Fruit fly (Drosophila melanogaster) whole organism, adult: Measurements from ENCODE around the gene Arr2.

ENCODE experiments used
- CG11617 ChIP-seq: fragments of 200-800 bp; sonication (Bioruptor generic); optimal IDR thresholded peaks from 2 replicates; lab custom pipeline; 2017; ENCODE audit warnings: mild to moderate bottlenecking, missing biosample characterization, missing genetic modification reagents, missing genetic modification characterization
- CG12768 ChIP-seq: fragments of 200-800 bp; sonication (Bioruptor generic); optimal IDR thresholded peaks from 2 replicates; lab custom pipeline; 2017; ENCODE audit warnings: missing biosample characterization, missing genetic modification characterization, mild to moderate bottlenecking, moderate library complexity, missing genetic modification reagents
- CG14711 ChIP-seq: fragments of 200-800 bp; sonication (Bioruptor generic); optimal IDR thresholded peaks from 2 replicates; lab custom pipeline; 2018; ENCODE audit warnings: missing biosample characterization, mild to moderate bottlenecking, missing genetic modification characterization, moderate library complexity
- CG1620 ChIP-seq: fragments of 200-800 bp; sonication (Bioruptor generic); optimal IDR thresholded peaks from 2 replicates; lab custom pipeline; 2016; ENCODE audit warnings: missing biosample characterization, missing genetic modification characterization
- CG33017 ChIP-seq: fragments of 200-800 bp; sonication (Bioruptor generic); optimal IDR thresholded peaks from 2 replicates; lab custom pipeline; 2018; ENCODE audit warnings: missing biosample characterization, mild to moderate bottlenecking, missing genetic modification characterization, moderate library complexity
- CG5204 ChIP-seq: fragments of 200-800 bp; sonication (Bioruptor generic); optimal IDR thresholded peaks from 2 replicates; lab custom pipeline; 2016; ENCODE audit warnings: missing biosample characterization, missing genetic modification characterization
- CG7045 ChIP-seq: fragments of 200-800 bp; sonication (Bioruptor generic); optimal IDR thresholded peaks from 2 replicates; lab custom pipeline; 2017; ENCODE audit warnings: missing biosample characterization, mild to moderate bottlenecking, missing genetic modification characterization
- CG7101 ChIP-seq: fragments of 200-800 bp; sonication (Bioruptor generic); optimal IDR thresholded peaks from 2 replicates; lab custom pipeline; 2018; ENCODE audit warnings: missing biosample characterization, mild to moderate bottlenecking, missing genetic modification characterization, moderate library complexity
- Clk ChIP-seq: fragments of 200-800 bp; sonication (Bioruptor generic); optimal IDR thresholded peaks from 2 replicates; lab custom pipeline; 2017; ENCODE audit warnings: missing biosample characterization, missing genetic modification characterization
- Crg-1 ChIP-seq: fragments of 200-800 bp; sonication (Bioruptor generic); optimal IDR thresholded peaks from 2 replicates; lab custom pipeline; 2016; ENCODE audit warnings: missing biosample characterization, missing genetic modification characterization
- Hr96 ChIP-seq: fragments of 200-800 bp; sonication (Bioruptor generic); optimal IDR thresholded peaks from 2 replicates; lab custom pipeline; 2016; ENCODE audit warnings: missing biosample characterization, missing genetic modification characterization
- Mnt ChIP-seq: fragments of 200-800 bp; sonication (Bioruptor generic); optimal IDR thresholded peaks from 2 replicates; lab custom pipeline; 2016; ENCODE audit warnings: missing biosample characterization, mild to moderate bottlenecking, missing genetic modification characterization
- bab1 ChIP-seq: fragments of 200-800 bp; sonication (Bioruptor generic); optimal IDR thresholded peaks from 3 replicates; lab custom pipeline; 2019; ENCODE audit warnings: missing biosample characterization, mild to moderate bottlenecking, missing genetic modification characterization, moderate library complexity
- cic ChIP-seq: fragments of 200-800 bp; sonication (Bioruptor generic); optimal IDR thresholded peaks from 2 replicates; lab custom pipeline; 2017; ENCODE audit warnings: missing biosample characterization, mild to moderate bottlenecking, missing genetic modification characterization, moderate library complexity
- cnc ChIP-seq, 2 experiments: fragments of >200 bp; optimal IDR thresholded peaks; 2 replicates each; lab custom pipeline; 2017
- kay ChIP-seq: fragments of 200-800 bp; sonication (Bioruptor generic); peaks from one replicate; lab custom pipeline; 2016; ENCODE audit warnings: missing biosample characterization, missing genetic modification characterization, borderline replicate concordance
- ovo ChIP-seq: fragments of 200-800 bp; sonication (Bioruptor generic); optimal IDR thresholded peaks from 2 replicates; lab custom pipeline; 2016; ENCODE audit warnings: missing biosample characterization, missing genetic modification characterization
- pad ChIP-seq: fragments of 200-800 bp; sonication (Bioruptor generic); optimal IDR thresholded peaks from 3 replicates; lab custom pipeline; 2017; ENCODE audit warnings: missing biosample characterization, missing genetic modification characterization, mild to moderate bottlenecking, moderate library complexity, missing genetic modification reagents
- tj ChIP-seq: fragments of 200-800 bp; sonication (Bioruptor generic); optimal IDR thresholded peaks from 3 replicates; lab custom pipeline; 2017; ENCODE audit warnings: missing biosample characterization, mild to moderate bottlenecking, missing genetic modification characterization, moderate library complexity
- toe ChIP-seq: fragments of 200-800 bp; sonication (Bioruptor generic); optimal IDR thresholded peaks from 2 replicates; lab custom pipeline; 2016; ENCODE audit warnings: missing biosample characterization, missing genetic modification characterization

The Arr2 gene

dm6 chr3L:8603880-8604692 lies 44.6 kb downstream of the Arr2 start, which contains the start of the genes CG5989 and CG6282:
Gene CG5989 (minus strand): TSS chr3L:8604149.
Gene CG6282 (plus strand): TSS chr3L:8604657.
- TF ChIP-seq CG14711 (tag; lab: Kevin White, UChicago) (peak; percentile 81), kay (GFP tag; lab: Kevin White, UChicago) (no peak), CG7045 (GFP tag; lab: Kevin White, UChicago) (peak; percentile 49), Hr96 (GFP tag; lab: Kevin White, UChicago) (peak; percentile 7), ovo (GFP tag; lab: Kevin White, UChicago) (no peak), Mnt (GFP tag; lab: Kevin White, UChicago) (peak; percentile 31), CG5204 (GFP tag; lab: Kevin White, UChicago) (peak; percentile 45), pad (GFP tag; lab: Kevin White, UChicago) (no peak), cic (GFP tag; lab: Kevin White, UChicago) (no peak), Crg-1 (GFP tag; lab: Kevin White, UChicago) (no peak), cnc (optimal IDR thresholded peaks at IDR 0.05; lab: Kevin White, UChicago) (no peak), CG33017 (peak; percentile 9), CG11617 (GFP tag; lab: Kevin White, UChicago) (no peak), CG1620 (GFP tag; lab: Kevin White, UChicago) (no peak), CG12768 (GFP tag; lab: Kevin White, UChicago) (no peak), CG7101 (tag; lab: Kevin White, UChicago) (peak; percentile 5), bab1 (GFP tag; lab: Kevin White, UChicago) (no peak), tj (GFP tag; lab: Kevin White, UChicago) (no peak), toe (GFP tag; lab: Kevin White, UChicago) (peak; percentile 12), Clk (GFP tag; lab: Kevin White, UChicago) (no peak)

- TF ChIP-seq toe (GFP tag; lab: Kevin White, UChicago) (peak; percentile 91), bab1 (GFP tag; lab: Kevin White, UChicago) (peak; percentile 93), CG1620 (GFP tag; lab: Kevin White, UChicago) (peak; percentile 97), CG5204 (GFP tag; lab: Kevin White, UChicago) (peak; percentile 92), Crg-1 (GFP tag; lab: Kevin White, UChicago) (peak; percentile 97), cnc (optimal IDR thresholded peaks at IDR 0.05; lab: Kevin White, UChicago) (no peak), ovo (GFP tag; lab: Kevin White, UChicago) (peak; percentile 95), CG11617 (GFP tag; lab: Kevin White, UChicago) (peak; percentile 96), CG14711 (tag; lab: Kevin White, UChicago) (peak; percentile 88), CG12768 (GFP tag; lab: Kevin White, UChicago) (peak; percentile 95), tj (GFP tag; lab: Kevin White, UChicago) (peak; percentile 75), CG7101 (tag; lab: Kevin White, UChicago) (peak; percentile 98), CG33017 (peak; percentile 91), CG7045 (GFP tag; lab: Kevin White, UChicago) (peak; percentile 95), pad (GFP tag; lab: Kevin White, UChicago) (peak; percentile 91), Hr96 (GFP tag; lab: Kevin White, UChicago) (peak; percentile 97), cic (GFP tag; lab: Kevin White, UChicago) (peak; percentile 90), Mnt (GFP tag; lab: Kevin White, UChicago) (peak; percentile 98), kay (GFP tag; lab: Kevin White, UChicago) (no peak), Clk (GFP tag; lab: Kevin White, UChicago) (peak; percentile 95)
Measured at dm6 chr3L:8600752-8601433, 47.8 kb downstream of the Arr2 start, which contains the start of the genes Nelf-E and RpL14. Gene Nelf-E (minus strand): TSS chr3L:8600879. Gene RpL14 (plus strand): TSS chr3L:8601006.
